Fruit fly (Drosophila melanogaster): ENCODE measurements around the gene Zw10.

Gene Zw10

DNA sequence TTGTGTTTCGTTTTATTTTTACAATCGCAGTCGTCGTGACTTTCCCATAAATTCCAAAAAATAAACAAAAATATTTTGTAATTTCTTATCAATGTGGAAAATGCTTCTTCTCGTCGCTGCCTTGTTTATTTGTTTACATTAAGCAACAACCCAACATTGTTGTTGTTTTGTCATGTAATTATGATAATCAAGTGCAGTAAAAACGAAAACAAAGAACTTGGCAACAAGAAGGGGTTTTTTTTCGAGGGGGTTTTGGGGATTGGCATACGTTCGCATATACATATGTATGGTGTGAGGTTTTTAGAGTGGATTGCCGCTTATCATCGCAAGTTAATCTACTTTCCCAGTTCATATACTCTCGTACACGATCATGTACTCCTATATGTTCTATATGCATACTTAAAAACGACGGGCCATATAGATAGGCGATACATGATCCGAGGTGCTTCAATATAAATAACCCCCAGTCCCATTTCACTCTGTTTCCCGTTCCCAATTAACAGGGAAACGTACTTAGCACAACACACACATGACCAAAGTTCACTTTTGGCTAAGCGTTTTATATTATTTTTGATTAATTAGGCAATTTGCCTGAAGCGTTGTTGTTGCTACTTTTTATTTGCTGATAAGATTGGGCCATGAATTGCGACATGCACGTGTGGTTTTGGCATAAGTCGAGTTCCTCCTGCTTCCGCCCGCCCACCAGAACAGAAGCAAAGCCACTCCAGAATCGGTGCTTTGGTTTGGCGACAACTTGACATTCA is 49.7 kb downstream of the Zw10 start (continued):
- TF ChIP-seq Dll (GFP tag; IDR thresholded peaks at IDR 0.05; ENCODE audit: partially characterized antibody) (no peak), HLH3B (GFP tag; IDR thresholded peaks at IDR 0.05) (no peak), CG4820 (GFP tag; optimal IDR thresholded peaks at IDR 0.05) (no peak), Doc2 (GFP tag; IDR thresholded peaks at IDR 0.05) (no peak), CG8924 (tag; optimal IDR thresholded peaks at IDR 0.05) (no peak), Sin3A (optimal IDR thresholded peaks at IDR 0.05) (no peak), gcm (GFP tag; optimal IDR thresholded peaks at IDR 0.05) (no peak), NFAT (GFP tag; IDR thresholded peaks at IDR 0.05) (no peak), CG13424 (tag; optimal IDR thresholded peaks at IDR 0.05) (peak; percentile 15), fu2 (GFP tag; optimal IDR thresholded peaks at IDR 0.05) (no peak), CG11247 (GFP tag; IDR thresholded peaks at IDR 0.05) (no peak), tup (GFP tag; optimal IDR thresholded peaks at IDR 0.05) (no peak), CG3838 (GFP tag; optimal IDR thresholded peaks at IDR 0.05) (peak; percentile 37), Hr39 (optimal IDR thresholded peaks at IDR 0.05) (no peak), Dad (GFP tag; optimal IDR thresholded peaks at IDR 0.05) (no peak), sima (GFP tag; optimal IDR thresholded peaks at IDR 0.05) (no peak), CG10147 (GFP tag; optimal IDR thresholded peaks at IDR 0.05) (peak; percentile 8), eve (GFP tag; optimal IDR thresholded peaks at IDR 0.05) (peak in 1 of 2 experiments; percentile 72), CG13296 (GFP tag; optimal IDR thresholded peaks at IDR 0.05) (peak; percentile 25), CG33557 (GFP tag; optimal IDR thresholded peaks at IDR 0.05) (no peak), CG34224 (GFP tag; IDR thresholded peaks at IDR 0.05; ENCODE audit: partially characterized antibody) (no peak), CG3726 (GFP tag; IDR thresholded peaks at IDR 0.05) (no peak), HmgD (GFP tag; optimal IDR thresholded peaks at IDR 0.05) (no peak), B-H1 (GFP tag; IDR thresholded peaks at IDR 0.05) (no peak), run (tag; optimal IDR thresholded peaks at IDR 0.05) (peak; percentile 15), nerfin-2 (GFP tag; IDR thresholded peaks at IDR 0.05; ENCODE audit: partially characterized antibody) (no peak), Xbp1 (GFP tag; optimal IDR thresholded peaks at IDR 0.05) (no peak), tna (GFP tag; IDR thresholded peaks at IDR 0.05; ENCODE audit: partially characterized antibody) (no peak), Ets65A (GFP tag) (no peak), CG2889 (GFP tag; IDR thresholded peaks at IDR 0.05) (no peak), CG6683 (GFP tag; optimal IDR thresholded peaks at IDR 0.05) (no peak), CG5953 (GFP tag; IDR thresholded peaks at IDR 0.05) (no peak), Dek (tag; optimal IDR thresholded peaks at IDR 0.05) (no peak), row (GFP tag; IDR thresholded peaks at IDR 0.05) (no peak), CG7839 (tag; optimal IDR thresholded peaks at IDR 0.05) (no peak), Aef1 (GFP tag; IDR thresholded peaks at IDR 0.05) (no peak), Xrp1 (GFP tag; IDR thresholded peaks at IDR 0.05) (peak; percentile 10; the same call in 1 of the 2 replicates), Sry-β (GFP tag; optimal IDR thresholded peaks at IDR 0.05) (peak; percentile 5), CG7745 (tag; optimal IDR thresholded peaks at IDR 0.05) (no peak), CG17829 (tag; optimal IDR thresholded peaks at IDR 0.05) (no peak), tap (tag; optimal IDR thresholded peaks at IDR 0.05) (peak; percentile 26), slp2 (GFP tag; optimal IDR thresholded peaks at IDR 0.05) (no peak), zfh2 (GFP tag; optimal IDR thresholded peaks at IDR 0.05) (no peak), sqz (GFP tag; optimal IDR thresholded peaks at IDR 0.05) (peak; percentile 12), CG32767 (GFP tag; IDR thresholded peaks at IDR 0.05) (no peak), CG15601 (tag; optimal IDR thresholded peaks at IDR 0.05) (peak; percentile 33), CG6765 (GFP tag; optimal IDR thresholded peaks at IDR 0.05) (no peak), grn (GFP tag; optimal IDR thresholded peaks at IDR 0.05) (no peak), CG10543 (GFP tag; optimal IDR thresholded peaks at IDR 0.05) (peak; percentile 16), sens-2 (GFP tag; IDR thresholded peaks at IDR 0.05) (no peak), chn (GFP tag; optimal IDR thresholded peaks at IDR 0.05) (no peak)
